Fruit fly (Drosophila melanogaster) whole organism, pupa: ENCODE data around the gene CG33640.

ENCODE experiments used
- CG10348 ChIP-seq: fragments of 200-800 bp; sonication (Bioruptor generic); IDR thresholded peaks from 2 replicates; pipeline ENCODE4 v1.3.6; 2022; ENCODE audit warnings: missing biosample characterization, missing genetic modification characterization
- CG12605 ChIP-seq: fragments of 200-800 bp; sonication (Bioruptor generic); IDR thresholded peaks from 2 replicates; pipeline ENCODE4 v1.3.6; 2022; ENCODE audit warnings: missing biosample characterization, missing genetic modification characterization
- CG13204 ChIP-seq: fragments of 200-800 bp; sonication (Bioruptor generic); optimal IDR thresholded peaks from 2 replicates; lab custom pipeline; 2018; ENCODE audit warnings: missing biosample characterization, mild to moderate bottlenecking, missing genetic modification characterization, moderate library complexity
- CG14655 ChIP-seq: fragments of 200-800 bp; sonication (Bioruptor generic); optimal IDR thresholded peaks from 3 replicates; lab custom pipeline; 2017; ENCODE audit warnings: mild to moderate bottlenecking, missing biosample characterization, missing genetic modification reagents, missing genetic modification characterization
- CG15710 ChIP-seq: fragments of 200-800 bp; sonication (Bioruptor generic); optimal IDR thresholded peaks from 2 replicates; lab custom pipeline; 2018; ENCODE audit warnings: missing biosample characterization, mild to moderate bottlenecking, missing genetic modification characterization, moderate library complexity
- CG17806 ChIP-seq: fragments of 200-800 bp; sonication (Bioruptor generic); optimal IDR thresholded peaks from 2 replicates; lab custom pipeline; 2018; ENCODE audit warnings: missing biosample characterization, mild to moderate bottlenecking, missing genetic modification characterization, moderate library complexity
- CG32121 ChIP-seq: fragments of 200-800 bp; sonication (Bioruptor generic); IDR thresholded peaks from 2 replicates; pipeline ENCODE4 v1.3.6; 2022; ENCODE audit warnings: missing biosample characterization, missing genetic modification characterization
- CG34367 ChIP-seq: fragments of 200-800 bp; sonication (Bioruptor generic); optimal IDR thresholded peaks from 2 replicates; lab custom pipeline; 2018; ENCODE audit warnings: missing biosample characterization, mild to moderate bottlenecking, missing genetic modification characterization
- CG4496 ChIP-seq: fragments of 200-800 bp; sonication (Bioruptor generic); IDR thresholded peaks from 3 replicates; pipeline ENCODE4 v1.3.6; 2022; ENCODE audit warnings: missing biosample characterization, missing genetic modification characterization
- CG8159 ChIP-seq: fragments of 200-800 bp; sonication (Bioruptor generic); optimal IDR thresholded peaks from 3 replicates; lab custom pipeline; 2018; ENCODE audit warnings: missing biosample characterization, mild to moderate bottlenecking, missing genetic modification characterization, moderate library complexity
- CG8301 ChIP-seq: fragments of 200-800 bp; sonication (Bioruptor generic); optimal IDR thresholded peaks from 2 replicates; lab custom pipeline; 2018; ENCODE audit warnings: missing biosample characterization, mild to moderate bottlenecking, missing genetic modification characterization
- CG9948 ChIP-seq: fragments of 200-800 bp; sonication (Bioruptor generic); optimal IDR thresholded peaks from 2 replicates; lab custom pipeline; 2018; ENCODE audit warnings: missing biosample characterization, mild to moderate bottlenecking, missing genetic modification characterization, moderate library complexity
- D1 ChIP-seq: fragments of 200-800 bp; sonication (Bioruptor generic); optimal IDR thresholded peaks from 2 replicates; lab custom pipeline; 2018; ENCODE audit warnings: missing biosample characterization, mild to moderate bottlenecking, missing genetic modification characterization, moderate library complexity
- EcR ChIP-seq: fragments of 200-800 bp; sonication (Bioruptor generic); optimal IDR thresholded peaks from 3 replicates; lab custom pipeline; 2019; ENCODE audit warnings: missing biosample characterization, missing genetic modification characterization, mild to moderate bottlenecking, moderate library complexity, missing genetic modification reagents
- Ets98B ChIP-seq: fragments of 200-800 bp; sonication (Bioruptor generic); IDR thresholded peaks from 2 replicates; pipeline ENCODE4 v1.3.6; 2022; ENCODE audit warnings: missing biosample characterization, missing genetic modification characterization
- Pif1A ChIP-seq: fragments of 200-800 bp; sonication (Bioruptor generic); optimal IDR thresholded peaks from 3 replicates; lab custom pipeline; 2016; ENCODE audit warnings: missing biosample characterization, missing genetic modification characterization
- Pif1B ChIP-seq: fragments of 200-800 bp; sonication (Bioruptor generic); optimal IDR thresholded peaks from 3 replicates; lab custom pipeline; 2016; ENCODE audit warnings: missing biosample characterization, missing genetic modification characterization
- Snoo ChIP-seq: fragments of 200-800 bp; sonication (Bioruptor generic); optimal IDR thresholded peaks from 3 replicates; lab custom pipeline; 2017; ENCODE audit warnings: missing biosample characterization, mild to moderate bottlenecking, missing genetic modification characterization, inconsistent platforms
- fd96Ca ChIP-seq: fragments of 200-800 bp; sonication (Bioruptor generic); IDR thresholded peaks from 3 replicates; pipeline ENCODE4 v1.3.6; 2022; ENCODE audit warnings: missing biosample characterization, missing genetic modification characterization
- gl ChIP-seq: fragments of 200-800 bp; sonication (Bioruptor generic); optimal IDR thresholded peaks from 2 replicates; lab custom pipeline; 2018; ENCODE audit warnings: missing biosample characterization, mild to moderate bottlenecking, missing genetic modification characterization
- rn ChIP-seq: fragments of 200-800 bp; sonication (Bioruptor generic); IDR thresholded peaks from 2 replicates; pipeline ENCODE4 v1.3.6; 2022; ENCODE audit warnings: missing biosample characterization, missing genetic modification characterization

CG33640 gene

dm6 chr2L:13527541-13527940 lies at the start of gene CG33640:
Gene CG33640 (plus strand): TSS chr2L:13527841.
- TF ChIP-seq EcR (GFP tag; lab: Kevin White, UChicago) = no peak
- no peak for TF ChIP-seq Pif1A (GFP tag; lab: Kevin White, UChicago)
- TF ChIP-seq CG32121 = no peak
- TF ChIP-seq Snoo (tag; lab: Kevin White, UChicago) = no peak
- no peak for TF ChIP-seq Ets98B (GFP tag; lab: Robert Waterston, UW)
- TF ChIP-seq CG4496 (GFP tag; lab: Robert Waterston, UW) = no peak
- TF ChIP-seq gl (tag; lab: Kevin White, UChicago) = no peak
- TF ChIP-seq CG8301 = no peak
- no peak for TF ChIP-seq CG34367 (tag; lab: Kevin White, UChicago)
- no peak for TF ChIP-seq CG17806 (tag; lab: Kevin White, UChicago)
- no peak for TF ChIP-seq CG8159
- TF ChIP-seq Pif1B (GFP tag; lab: Kevin White, UChicago) = no peak
- TF ChIP-seq D1 = no peak
- TF ChIP-seq CG14655 (GFP tag; lab: Kevin White, UChicago) = no peak

- TF ChIP-seq CG34367 (tag; lab: Kevin White, UChicago) (peak; percentile 30), CG13204 (GFP tag; lab: Kevin White, UChicago) (peak; percentile 5), CG15710 (tag; lab: Kevin White, UChicago) (peak; percentile 73), rn (GFP tag; lab: Robert Waterston, UW) (no peak), CG10348 (no peak), Pif1A (GFP tag; lab: Kevin White, UChicago) (peak; percentile 62), CG4496 (GFP tag; lab: Robert Waterston, UW) (no peak), CG32121 (no peak), Ets98B (GFP tag; lab: Robert Waterston, UW) (no peak), gl (tag; lab: Kevin White, UChicago) (no peak), fd96Ca (no peak), CG17806 (tag; lab: Kevin White, UChicago) (no peak), Pif1B (GFP tag; lab: Kevin White, UChicago) (no peak), EcR (GFP tag; lab: Kevin White, UChicago) (no peak), CG12605 (GFP tag; lab: Robert Waterston, UW) (no peak), CG8301 (no peak), D1 (no peak), Snoo (tag; lab: Kevin White, UChicago) (no peak), CG8159 (peak; percentile 40), CG9948 (tag; lab: Kevin White, UChicago) (no peak), CG14655 (GFP tag; lab: Kevin White, UChicago) (peak; percentile 21)
Measured at dm6 chr2L:13482258-13482657, 45.4 kb upstream of the CG33640 start.

- no peak for TF ChIP-seq CG15710 (tag; lab: Kevin White, UChicago)
- no peak for TF ChIP-seq Ets98B (GFP tag; lab: Robert Waterston, UW)
- no peak for TF ChIP-seq CG17806 (tag; lab: Kevin White, UChicago)
- no peak for TF ChIP-seq CG8301
- no peak for TF ChIP-seq CG10348
- TF ChIP-seq fd96Ca = no peak
- TF ChIP-seq EcR (GFP tag; lab: Kevin White, UChicago) = no peak
- TF ChIP-seq CG4496 (GFP tag; lab: Robert Waterston, UW) = no peak
- no peak for TF ChIP-seq CG32121
- no peak for TF ChIP-seq CG9948 (tag; lab: Kevin White, UChicago)
- TF ChIP-seq CG14655 (GFP tag; lab: Kevin White, UChicago) = no peak
- no peak for TF ChIP-seq Pif1B (GFP tag; lab: Kevin White, UChicago)
- TF ChIP-seq Pif1A (GFP tag; lab: Kevin White, UChicago) = no peak
- TF ChIP-seq CG8159 = no peak
Measured at dm6 chr2L:13497915-13498314, 29.7 kb upstream of the CG33640 start.

dm6 chr2L:13500416-13500815 lies 27.2 kb upstream of the CG33640 start:
- TF ChIP-seq CG14655 (GFP tag; lab: Kevin White, UChicago) (no peak), Pif1B (GFP tag; lab: Kevin White, UChicago) (no peak), CG32121 (no peak), D1 (peak; percentile 69), CG8301 (no peak), EcR (GFP tag; lab: Kevin White, UChicago) (no peak), fd96Ca (no peak), rn (GFP tag; lab: Robert Waterston, UW) (no peak)

- no peak for TF ChIP-seq Ets98B (GFP tag; lab: Robert Waterston, UW)
- TF ChIP-seq Pif1B (GFP tag; lab: Kevin White, UChicago) = no peak
- TF ChIP-seq CG10348 = no peak
- TF ChIP-seq CG15710 (tag; lab: Kevin White, UChicago) = no peak
- TF ChIP-seq Pif1A (GFP tag; lab: Kevin White, UChicago) = no peak
- TF ChIP-seq, all 21 proteins: peak for 0
Measured at dm6 chr2L:13509533-13510240, 18.0 kb upstream of the CG33640 start.
